Worm (Caenorhabditis elegans) whole organism, L3 larva: ENCODE measurements around the gene Y42A5A.5.
A peak's percentile ranks its signal among the peaks of the same experiment; 100 is the strongest.

Experiments
- R02D3.7 ChIP-seq: fragments of 150-350 bp; optimal IDR thresholded peaks from 2 replicates; lab custom pipeline; 2014; ENCODE audit warnings: missing biosample characterization, missing genetic modification characterization
- ZK546.5 ChIP-seq: sonication (generic microtip); optimal IDR thresholded peaks from 2 replicates; lab custom pipeline; 2017; ENCODE audit warnings: missing biosample characterization, missing genetic modification characterization
- aly-2 ChIP-seq: fragments of 150-350 bp; optimal IDR thresholded peaks from 2 replicates; lab custom pipeline; 2014; ENCODE audit warnings: missing biosample characterization, missing genetic modification characterization
- ama-1 ChIP-seq: fragments of 150-350 bp; optimal IDR thresholded peaks from 2 replicates; lab custom pipeline; 2018
- ceh-16 ChIP-seq: sonication (generic microtip); optimal IDR thresholded peaks from 2 replicates; lab custom pipeline; 2017; ENCODE audit warnings: missing biosample characterization, missing genetic modification characterization
- ceh-28 ChIP-seq: fragments of 150-350 bp; optimal IDR thresholded peaks from 2 replicates; lab custom pipeline; 2014; ENCODE audit warnings: missing biosample characterization, missing genetic modification reagents, missing genetic modification characterization
- ceh-82 ChIP-seq: fragments of 150-350 bp; optimal IDR thresholded peaks from 2 replicates; lab custom pipeline; 2014; ENCODE audit warnings: missing biosample characterization, missing genetic modification characterization
- ceh-9 ChIP-seq: sonication (generic microtip); optimal IDR thresholded peaks from 2 replicates; lab custom pipeline; 2018; ENCODE audit warnings: missing biosample characterization, missing genetic modification characterization
- daf-12 ChIP-seq: fragments of 150-350 bp; optimal IDR thresholded peaks from 2 replicates; lab custom pipeline; 2014; ENCODE audit warnings: missing biosample characterization, missing genetic modification reagents, missing genetic modification characterization
- egl-27 ChIP-seq: sonication (generic microtip); optimal IDR thresholded peaks from 4 replicates; lab custom pipeline; 2017; ENCODE audit warnings: missing biosample characterization, missing genetic modification reagents, missing genetic modification characterization
- egl-5 ChIP-seq: fragments of 150-350 bp; optimal IDR thresholded peaks from 2 replicates; lab custom pipeline; 2017; ENCODE audit warnings: missing biosample characterization, missing genetic modification reagents, missing genetic modification characterization, inconsistent platforms
- elt-1 ChIP-seq: fragments of 150-350 bp; optimal IDR thresholded peaks from 2 replicates; lab custom pipeline; 2014; ENCODE audit warnings: missing biosample characterization, missing genetic modification characterization
- elt-2 ChIP-seq: sonication (generic microtip); optimal IDR thresholded peaks from 2 replicates; lab custom pipeline; 2016; ENCODE audit warnings: missing genetic modification reagents, mild to moderate bottlenecking, missing genetic modification characterization, missing compliant biosample characterization
- elt-3 ChIP-seq, 3 experiments: fragments of 150-350 bp in 1 of 3; sonication (generic microtip) in 2 of 3; optimal IDR thresholded peaks; 2 replicates in 2 of 3; 4 replicates in 1 of 3; lab custom pipeline; 2014 to 2017; ENCODE audit warnings: missing biosample characterization in 3 of 3, missing genetic modification characterization in 3 of 3
- eor-1 ChIP-seq, 2 experiments: fragments of 150-350 bp; optimal IDR thresholded peaks; 2 replicates each; lab custom pipeline; 2014 to 2018; ENCODE audit warnings: missing biosample characterization in 2 of 2, missing genetic modification characterization in 2 of 2
- fkh-10 ChIP-seq: sonication (generic microtip); optimal IDR thresholded peaks from 2 replicates; lab custom pipeline; 2017; ENCODE audit warnings: missing biosample characterization, missing genetic modification reagents, missing genetic modification characterization
- fkh-2 ChIP-seq: fragments of 150-350 bp; optimal IDR thresholded peaks from 2 replicates; lab custom pipeline; 2014; ENCODE audit warnings: missing biosample characterization, missing genetic modification reagents, missing genetic modification characterization
- fos-1 ChIP-seq: fragments of 150-350 bp; optimal IDR thresholded peaks from 2 replicates; lab custom pipeline; 2014; ENCODE audit warnings: missing biosample characterization, missing genetic modification characterization
- hmg-11 ChIP-seq: sonication (generic microtip); optimal IDR thresholded peaks from 2 replicates; lab custom pipeline; 2016; ENCODE audit warnings: missing genetic modification characterization, missing compliant biosample characterization
- jun-1 ChIP-seq: fragments of 150-350 bp; optimal IDR thresholded peaks from 2 replicates; lab custom pipeline; 2014; ENCODE audit warnings: missing biosample characterization, missing genetic modification reagents, missing genetic modification characterization
- lin-15B ChIP-seq: fragments of 150-350 bp; optimal IDR thresholded peaks from 2 replicates; lab custom pipeline; 2014; ENCODE audit warnings: missing biosample characterization, missing genetic modification characterization
- lin-39 ChIP-seq: fragments of 150-350 bp; optimal IDR thresholded peaks from 2 replicates; lab custom pipeline; 2018; ENCODE audit warnings: missing biosample characterization, missing genetic modification reagents, missing genetic modification characterization
- lsy-12 ChIP-seq: sonication (generic microtip); optimal IDR thresholded peaks from 2 replicates; lab custom pipeline; 2016; ENCODE audit warnings: mild to moderate bottlenecking, missing genetic modification characterization, missing compliant biosample characterization
- mdl-1 ChIP-seq: fragments of 150-350 bp; optimal IDR thresholded peaks from 2 replicates; lab custom pipeline; 2014; ENCODE audit warnings: missing biosample characterization, missing genetic modification characterization
- mml-1 ChIP-seq: fragments of 150-350 bp; sonication (generic microtip); optimal IDR thresholded peaks from 3 replicates; lab custom pipeline; 2014; ENCODE audit warnings: missing biosample characterization, missing genetic modification characterization
- nfya-1 ChIP-seq: sonication (generic microtip); optimal IDR thresholded peaks from 2 replicates; lab custom pipeline; 2017; ENCODE audit warnings: missing genetic modification characterization, mild to moderate bottlenecking, missing compliant biosample characterization, antibody characterized with exemption, moderate library complexity; ENCODE audit not compliant: insufficient read depth
- nhr-11 ChIP-seq: fragments of 150-350 bp; optimal IDR thresholded peaks from 2 replicates; lab custom pipeline; 2014; ENCODE audit warnings: missing biosample characterization, missing genetic modification characterization
- nhr-12 ChIP-seq: fragments of 150-350 bp; optimal IDR thresholded peaks from 2 replicates; lab custom pipeline; 2014; ENCODE audit warnings: missing biosample characterization, missing genetic modification characterization
- nhr-23 ChIP-seq: fragments of 150-350 bp; optimal IDR thresholded peaks from 2 replicates; lab custom pipeline; 2014; ENCODE audit warnings: missing biosample characterization, missing genetic modification reagents, missing genetic modification characterization
- nhr-237 ChIP-seq: fragments of 150-350 bp; optimal IDR thresholded peaks from 2 replicates; lab custom pipeline; 2014; ENCODE audit warnings: missing biosample characterization, missing genetic modification characterization
- nhr-25 ChIP-seq: sonication (generic microtip); optimal IDR thresholded peaks from 2 replicates; lab custom pipeline; 2017; ENCODE audit warnings: missing biosample characterization, missing genetic modification characterization
- nhr-28 ChIP-seq: fragments of 150-350 bp; optimal IDR thresholded peaks from 2 replicates; lab custom pipeline; 2014; ENCODE audit warnings: missing biosample characterization, missing genetic modification characterization
- nhr-43 ChIP-seq: sonication (generic microtip); optimal IDR thresholded peaks from 2 replicates; lab custom pipeline; 2016; ENCODE audit warnings: mild to moderate bottlenecking, missing genetic modification characterization, missing compliant biosample characterization; ENCODE audit not compliant: poor library complexity, severe bottlenecking
- nhr-67 ChIP-seq: fragments of 150-350 bp; optimal IDR thresholded peaks from 2 replicates; lab custom pipeline; 2014; ENCODE audit warnings: missing biosample characterization, missing genetic modification characterization
- nhr-76 ChIP-seq: fragments of 150-350 bp; sonication (generic microtip); optimal IDR thresholded peaks from 5 replicates; lab custom pipeline; 2014; ENCODE audit warnings: missing biosample characterization, missing genetic modification characterization
- nhr-77 ChIP-seq: fragments of 150-350 bp; optimal IDR thresholded peaks from 2 replicates; lab custom pipeline; 2014; ENCODE audit warnings: missing biosample characterization, missing genetic modification characterization
- pha-4 ChIP-seq: fragments of 150-350 bp; optimal IDR thresholded peaks from 2 replicates; lab custom pipeline; 2014; ENCODE audit warnings: missing biosample characterization, missing genetic modification reagents, missing genetic modification characterization
- pqm-1 ChIP-seq: fragments of 150-350 bp; optimal IDR thresholded peaks from 2 replicates; lab custom pipeline; 2017; ENCODE audit warnings: missing biosample characterization, missing genetic modification characterization, inconsistent platforms
- sea-2 ChIP-seq: fragments of 150-350 bp; sonication (generic microtip); optimal IDR thresholded peaks from 4 replicates; lab custom pipeline; 2014; ENCODE audit warnings: missing biosample characterization, missing genetic modification reagents, missing genetic modification characterization
- skn-1 ChIP-seq: fragments of 150-350 bp; optimal IDR thresholded peaks from 2 replicates; lab custom pipeline; 2014; ENCODE audit warnings: missing biosample characterization, missing genetic modification characterization
- snpc-4 ChIP-seq: fragments of 150-350 bp; optimal IDR thresholded peaks from 2 replicates; lab custom pipeline; 2014; ENCODE audit warnings: missing biosample characterization, missing genetic modification characterization
- tbx-2 ChIP-seq: sonication (generic microtip); optimal IDR thresholded peaks from 2 replicates; lab custom pipeline; 2016; ENCODE audit warnings: mild to moderate bottlenecking, missing genetic modification characterization, missing compliant biosample characterization
- unc-39 ChIP-seq: sonication (generic microtip); optimal IDR thresholded peaks from 4 replicates; lab custom pipeline; 2017; ENCODE audit warnings: missing biosample characterization, missing genetic modification characterization
- unc-62 ChIP-seq: fragments of 150-350 bp; sonication (generic microtip); optimal IDR thresholded peaks from 4 replicates; lab custom pipeline; 2014; ENCODE audit warnings: missing biosample characterization, missing genetic modification reagents, missing genetic modification characterization
- zag-1 ChIP-seq: fragments of 150-350 bp; optimal IDR thresholded peaks from 2 replicates; lab custom pipeline; 2014; ENCODE audit warnings: missing biosample characterization, missing genetic modification characterization
- ztf-11 ChIP-seq: fragments of 150-350 bp; optimal IDR thresholded peaks from 2 replicates; lab custom pipeline; 2014; ENCODE audit warnings: missing biosample characterization, missing genetic modification characterization
- ztf-4 ChIP-seq: fragments of 150-350 bp; optimal IDR thresholded peaks from 2 replicates; lab custom pipeline; 2014; ENCODE audit warnings: missing biosample characterization, missing genetic modification characterization

Gene Y42A5A.5

DNA sequence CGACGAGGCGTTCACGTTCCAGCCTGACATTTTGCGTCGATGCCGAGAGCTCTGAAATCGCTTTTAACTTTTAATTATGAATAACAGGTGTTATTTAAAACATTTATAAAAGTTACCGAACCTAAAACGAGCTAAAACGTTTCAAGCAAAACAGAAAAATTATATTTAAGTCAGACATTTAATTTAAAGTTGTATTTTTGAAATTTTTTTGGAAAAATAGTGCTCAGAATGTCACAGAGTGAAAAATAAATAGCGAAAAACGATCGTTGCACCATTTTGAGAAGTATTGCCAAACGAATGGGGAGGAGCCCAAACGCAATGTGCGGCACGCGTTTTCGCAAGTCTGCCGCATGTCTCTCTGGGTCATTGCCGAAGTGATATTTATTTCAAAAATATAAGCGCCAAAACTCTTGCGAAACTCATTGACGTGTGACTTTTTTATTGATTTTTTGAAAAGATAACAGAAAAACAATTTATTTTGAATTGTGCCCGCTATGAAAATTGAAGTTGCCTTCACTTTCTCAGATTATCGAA lies 3.6 kb upstream of the Y42A5A.5 start, which contains the start of gene erfa-3:
Gene erfa-3 (minus strand): TSS at position 51 of the 534 bp plus-strand sequence.
- TF ChIP-seq nfya-1: peak; percentile 56
- TF ChIP-seq unc-62 (GFP tag; lab: Kevin White, UChicago): no peak
- no peak for TF ChIP-seq ztf-11 (tag; lab: Kevin White, UChicago)
- TF ChIP-seq elt-3 (tag; optimal IDR thresholded peaks at IDR 0.05; lab: Kevin White, UChicago): no peak
- peak; percentile 36 for TF ChIP-seq lin-15B (tag; lab: Kevin White, UChicago)
- no peak for TF ChIP-seq ceh-82 (tag; lab: Kevin White, UChicago)
- no peak for TF ChIP-seq R02D3.7 (tag; lab: Kevin White, UChicago)
- no peak for TF ChIP-seq sea-2 (GFP tag; lab: Kevin White, UChicago)
- TF ChIP-seq egl-27 (tag; lab: Kevin White, UChicago): no peak
- peak; percentile 76 for TF ChIP-seq pha-4 (tag; lab: Kevin White, UChicago)
- peak; percentile 69 for TF ChIP-seq snpc-4
- TF ChIP-seq pqm-1: peak; percentile 12
- TF ChIP-seq tbx-2 (tag; lab: Kevin White, UChicago): peak; percentile 32
- TF ChIP-seq mml-1 (tag; lab: Kevin White, UChicago): no peak
- peak; percentile 51 for TF ChIP-seq nhr-23 (tag; lab: Kevin White, UChicago)
- no peak for TF ChIP-seq aly-2
- no peak for TF ChIP-seq nhr-28 (tag; lab: Kevin White, UChicago)
- no peak for TF ChIP-seq ama-1 (lab: Kevin White, UChicago)
- no peak for TF ChIP-seq nhr-77 (tag; lab: Kevin White, UChicago)
- TF ChIP-seq nhr-237: no peak
- no peak for TF ChIP-seq zag-1 (tag; lab: Kevin White, UChicago)
- TF ChIP-seq unc-39 (tag; lab: Kevin White, UChicago): no peak
- TF ChIP-seq fkh-2: no peak
- TF ChIP-seq jun-1 (tag; lab: Kevin White, UChicago): peak; percentile 19
- TF ChIP-seq daf-12 (tag; lab: Kevin White, UChicago): no peak
- TF ChIP-seq nhr-11: no peak
- TF ChIP-seq lin-39 (tag; lab: Kevin White, UChicago): peak; percentile 57
- no peak for TF ChIP-seq ceh-16 (tag; lab: Kevin White, UChicago)
- peak; percentile 91 for TF ChIP-seq hmg-11
- peak; percentile 12 for TF ChIP-seq lsy-12 (tag; lab: Kevin White, UChicago)
- no peak for TF ChIP-seq ztf-4 (tag; lab: Kevin White, UChicago)
- no peak for TF ChIP-seq nhr-76 (tag; lab: Kevin White, UChicago)
- peak; percentile 76 for TF ChIP-seq nhr-43
- peak; percentile 38 for TF ChIP-seq skn-1 (tag; lab: Kevin White, UChicago)
- no peak for TF ChIP-seq elt-1
- no peak for TF ChIP-seq nhr-12 (tag; lab: Kevin White, UChicago)
- peak; percentile 55 for TF ChIP-seq nhr-25 (tag; lab: Kevin White, UChicago)
- no peak for TF ChIP-seq mdl-1 (tag; lab: Kevin White, UChicago)
- peak; percentile 50 for TF ChIP-seq elt-2 (tag; lab: Kevin White, UChicago)
- peak; percentile 63 for TF ChIP-seq ceh-28 (tag; lab: Kevin White, UChicago)
- TF ChIP-seq fkh-10 (GFP tag; lab: Kevin White, UChicago): no peak
- no peak for TF ChIP-seq nhr-67 (tag; lab: Kevin White, UChicago)
- no peak for TF ChIP-seq ZK546.5
- TF ChIP-seq egl-5: peak; percentile 68
- TF ChIP-seq ceh-9: no peak
- no peak for TF ChIP-seq eor-1 (tag; optimal IDR thresholded peaks at IDR 0.05; lab: Kevin White, UChicago)
- no peak for TF ChIP-seq fos-1 (tag; lab: Kevin White, UChicago)
